Worm (Caenorhabditis elegans) whole organism, L2 larva: ENCODE results near the gene sid-2.

ENCODE experiments used
- C34F6.9 ChIP-seq: fragments of 150-350 bp; optimal IDR thresholded peaks from 2 replicates; lab custom pipeline; 2014; ENCODE audit warnings: missing biosample characterization, missing genetic modification characterization
- F13H6.1 ChIP-seq: sonication (generic microtip); optimal IDR thresholded peaks from 2 replicates; lab custom pipeline; 2016; ENCODE audit warnings: missing genetic modification characterization, missing compliant biosample characterization
- R02D3.7 ChIP-seq: fragments of 150-350 bp; optimal IDR thresholded peaks from 2 replicates; lab custom pipeline; 2014; ENCODE audit warnings: missing biosample characterization, missing genetic modification characterization
- Y55F3AM.14 ChIP-seq: fragments of 200-800 bp; sonication (Bioruptor generic); optimal IDR thresholded peaks from 2 replicates; lab custom pipeline; 2018; ENCODE audit warnings: mild to moderate bottlenecking, missing genetic modification characterization, missing compliant biosample characterization
- ZK546.5 ChIP-seq: sonication (generic microtip); optimal IDR thresholded peaks from 2 replicates; lab custom pipeline; 2017; ENCODE audit warnings: missing biosample characterization, missing genetic modification characterization
- alr-1 ChIP-seq: fragments of 150-350 bp; optimal IDR thresholded peaks from 2 replicates; lab custom pipeline; 2014; ENCODE audit warnings: missing biosample characterization, missing genetic modification characterization
- aly-2 ChIP-seq: fragments of 150-350 bp; optimal IDR thresholded peaks from 2 replicates; lab custom pipeline; 2014; ENCODE audit warnings: missing biosample characterization, missing genetic modification characterization
- blmp-1 ChIP-seq: sonication (generic microtip); optimal IDR thresholded peaks from 2 replicates; lab custom pipeline; 2017; ENCODE audit warnings: missing genetic modification characterization, mild to moderate bottlenecking, missing compliant biosample characterization, antibody characterized with exemption, moderate library complexity; ENCODE audit not compliant: insufficient read depth
- crh-2 ChIP-seq: sonication (generic microtip); optimal IDR thresholded peaks from 2 replicates; lab custom pipeline; 2017; ENCODE audit warnings: missing biosample characterization, missing genetic modification characterization
- dmd-4 ChIP-seq: sonication (generic microtip); optimal IDR thresholded peaks from 2 replicates; lab custom pipeline; 2017; ENCODE audit warnings: missing biosample characterization, missing genetic modification characterization
- egl-27 ChIP-seq: sonication (generic microtip); optimal IDR thresholded peaks from 3 replicates; lab custom pipeline; 2017; ENCODE audit warnings: missing biosample characterization, missing genetic modification reagents, missing genetic modification characterization
- elt-3 ChIP-seq: sonication (generic microtip); optimal IDR thresholded peaks from 2 replicates; lab custom pipeline; 2017; ENCODE audit warnings: missing biosample characterization, missing genetic modification characterization
- fos-1 ChIP-seq: fragments of 150-350 bp; optimal IDR thresholded peaks from 2 replicates; lab custom pipeline; 2014; ENCODE audit warnings: missing biosample characterization, missing genetic modification characterization
- gmeb-1 ChIP-seq: fragments of 150-350 bp; optimal IDR thresholded peaks from 2 replicates; lab custom pipeline; 2014; ENCODE audit warnings: missing biosample characterization, missing genetic modification characterization
- lin-11 ChIP-seq: fragments of 150-350 bp; sonication (generic microtip); optimal IDR thresholded peaks from 2 replicates; lab custom pipeline; 2014; ENCODE audit warnings: missing biosample characterization, missing genetic modification characterization, inconsistent platforms, mixed read lengths
- lin-13 ChIP-seq: fragments of 150-350 bp; optimal IDR thresholded peaks from 2 replicates; lab custom pipeline; 2014; ENCODE audit warnings: missing biosample characterization, missing genetic modification reagents, missing genetic modification characterization
- lin-39 ChIP-seq: fragments of 150-350 bp; optimal IDR thresholded peaks from 2 replicates; lab custom pipeline; 2014; ENCODE audit warnings: missing biosample characterization, missing genetic modification reagents, missing genetic modification characterization
- lsy-2 ChIP-seq, 2 experiments: fragments of 150-350 bp in 1 of 2; sonication (generic microtip) in 1 of 2; optimal IDR thresholded peaks; 2 replicates each; lab custom pipeline; 2014 to 2017; ENCODE audit warnings: missing biosample characterization in 2 of 2, missing genetic modification characterization in 2 of 2
- mab-5 ChIP-seq: fragments of 150-350 bp; optimal IDR thresholded peaks from 2 replicates; lab custom pipeline; 2014; ENCODE audit warnings: missing biosample characterization, missing genetic modification characterization
- mbf-1 ChIP-seq: sonication (generic microtip); optimal IDR thresholded peaks from 2 replicates; lab custom pipeline; 2017; ENCODE audit warnings: missing biosample characterization, missing genetic modification characterization
- mdl-1 ChIP-seq, 2 experiments: fragments of 150-350 bp in 1 of 2; sonication (generic microtip) in 1 of 2; optimal IDR thresholded peaks; 2 replicates each; lab custom pipeline; 2017; ENCODE audit warnings: missing biosample characterization in 2 of 2, missing genetic modification characterization in 2 of 2
- nhr-10 ChIP-seq: sonication (generic microtip); optimal IDR thresholded peaks from 2 replicates; lab custom pipeline; 2017; ENCODE audit warnings: missing biosample characterization, missing genetic modification characterization
- nhr-12 ChIP-seq: fragments of 150-350 bp; optimal IDR thresholded peaks from 2 replicates; lab custom pipeline; 2014; ENCODE audit warnings: missing biosample characterization, missing genetic modification characterization
- nhr-129 ChIP-seq: fragments of 150-350 bp; optimal IDR thresholded peaks from 2 replicates; lab custom pipeline; 2014; ENCODE audit warnings: missing biosample characterization, missing genetic modification characterization
- nhr-21 ChIP-seq: fragments of 150-350 bp; optimal IDR thresholded peaks from 2 replicates; lab custom pipeline; 2014; ENCODE audit warnings: missing biosample characterization, missing genetic modification characterization
- nhr-23 ChIP-seq: fragments of 150-350 bp; optimal IDR thresholded peaks from 2 replicates; lab custom pipeline; 2014; ENCODE audit warnings: missing biosample characterization, missing genetic modification reagents, missing genetic modification characterization
- nhr-237 ChIP-seq: fragments of 150-350 bp; optimal IDR thresholded peaks from 2 replicates; lab custom pipeline; 2014; ENCODE audit warnings: missing biosample characterization, missing genetic modification characterization
- nhr-25 ChIP-seq: fragments of 150-350 bp; sonication (generic microtip); optimal IDR thresholded peaks from 3 replicates; lab custom pipeline; 2014; ENCODE audit warnings: missing biosample characterization, missing genetic modification characterization
- nhr-77 ChIP-seq: fragments of 150-350 bp; optimal IDR thresholded peaks from 2 replicates; lab custom pipeline; 2014; ENCODE audit warnings: missing biosample characterization, missing genetic modification characterization
- peb-1 ChIP-seq: fragments of 150-350 bp; optimal IDR thresholded peaks from 2 replicates; lab custom pipeline; 2014; ENCODE audit warnings: missing biosample characterization, missing genetic modification characterization
- skn-1 ChIP-seq: sonication (generic microtip); optimal IDR thresholded peaks from 2 replicates; lab custom pipeline; 2017; ENCODE audit warnings: missing biosample characterization, missing genetic modification characterization
- sma-3 ChIP-seq: sonication (generic microtip); optimal IDR thresholded peaks from 2 replicates; lab custom pipeline; 2016; ENCODE audit warnings: missing genetic modification reagents, missing genetic modification characterization, missing compliant biosample characterization
- sma-9 ChIP-seq, 2 experiments: fragments of 150-350 bp in 1 of 2; sonication (generic microtip) in 1 of 2; optimal IDR thresholded peaks; 2 replicates each; lab custom pipeline; 2014 to 2016; ENCODE audit warnings: missing genetic modification characterization in 2 of 2, mild to moderate bottlenecking in 1 of 2, missing biosample characterization in 1 of 2, missing compliant biosample characterization in 1 of 2, missing genetic modification reagents in 1 of 2, moderate library complexity in 1 of 2
- snpc-4 ChIP-seq: fragments of 150-350 bp; optimal IDR thresholded peaks from 2 replicates; lab custom pipeline; 2014; ENCODE audit warnings: missing biosample characterization, missing genetic modification characterization
- unc-39 ChIP-seq: fragments of 150-350 bp; optimal IDR thresholded peaks from 2 replicates; lab custom pipeline; 2014; ENCODE audit warnings: missing biosample characterization, missing genetic modification characterization
- unc-55 ChIP-seq: fragments of 150-350 bp; sonication (generic microtip); optimal IDR thresholded peaks from 3 replicates; lab custom pipeline; 2014; ENCODE audit warnings: missing biosample characterization, missing genetic modification reagents, missing genetic modification characterization
- zag-1 ChIP-seq: fragments of 150-350 bp; optimal IDR thresholded peaks from 2 replicates; lab custom pipeline; 2014; ENCODE audit warnings: missing biosample characterization, missing genetic modification characterization
- ztf-1 ChIP-seq: fragments of 200-800 bp; sonication (Bioruptor generic); conservative IDR thresholded peaks from 2 replicates; pipeline ENCODE4 v1.3.6; 2022; ENCODE audit warnings: missing genetic modification characterization, missing compliant biosample characterization
- ztf-11 ChIP-seq: sonication (generic microtip); optimal IDR thresholded peaks from 2 replicates; lab custom pipeline; 2017; ENCODE audit warnings: missing biosample characterization, missing genetic modification characterization

sid-2 gene

ce11 chrIII:13695588-13695987, 16.3 kb downstream of the sid-2 start:
- TF ChIP-seq blmp-1 (tag; lab: Kevin White, UChicago) = peak; percentile 91
- no peak for TF ChIP-seq nhr-23 (tag; lab: Kevin White, UChicago)
- TF ChIP-seq sma-3 = no peak

ce11 chrIII:13697822-13698221, 18.6 kb downstream of the sid-2 start:
- TF ChIP-seq unc-55 (GFP tag; lab: Kevin White, UChicago) (peak; percentile 35), C34F6.9 (tag; lab: Kevin White, UChicago) (peak; percentile 13), aly-2 (tag; lab: Kevin White, UChicago) (no peak), nhr-77 (no peak), mdl-1 (tag; optimal IDR thresholded peaks at IDR 0.05; lab: Kevin White, UChicago) (peak in 1 of 2 experiments; percentile 30), F13H6.1 (tag; lab: Kevin White, UChicago) (peak; percentile 74), fos-1 (tag; lab: Kevin White, UChicago) (no peak), lin-13 (no peak)
- TF ChIP-seq, all 48 proteins: peak for 4

- no peak for TF ChIP-seq lsy-2 (tag; optimal IDR thresholded peaks at IDR 0.05; lab: Kevin White, UChicago)
- TF ChIP-seq F13H6.1 (tag; lab: Kevin White, UChicago) = peak; percentile 4
- no peak for TF ChIP-seq ztf-11
Observed at ce11 chrIII:13701691-13702090, 22.4 kb downstream of the sid-2 start, which contains the start of gene lit-1. Gene lit-1, plus strand, starts transcription at chrIII:13701991.

DNA sequence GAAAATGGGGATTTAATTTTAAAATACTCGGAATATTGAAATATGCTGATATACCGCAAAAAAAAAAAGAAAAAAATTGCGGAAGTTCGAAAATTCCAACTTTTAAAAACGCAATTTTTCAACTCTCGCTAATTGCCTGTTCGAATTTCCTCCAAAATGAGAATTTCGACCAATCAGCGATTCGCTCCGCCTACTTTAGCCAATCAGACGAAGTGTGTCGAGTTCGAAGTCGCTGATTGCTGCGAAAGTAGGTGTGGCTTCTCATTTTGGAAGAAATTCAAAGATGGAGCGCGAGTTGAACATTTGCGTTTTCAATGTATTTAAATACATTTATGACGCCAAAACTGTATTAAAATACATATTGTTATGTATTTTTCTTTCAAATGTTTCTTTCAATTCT, 29.2 kb downstream of the sid-2 start:
- TF ChIP-seq nhr-237 (tag; lab: Kevin White, UChicago) = no peak
- TF ChIP-seq nhr-77 = no peak
- no peak for TF ChIP-seq zag-1
- TF ChIP-seq elt-3 (tag; lab: Kevin White, UChicago) = no peak
- no peak for TF ChIP-seq unc-39 (tag; lab: Kevin White, UChicago)
- TF ChIP-seq skn-1 (tag; lab: Kevin White, UChicago) = no peak
- no peak for TF ChIP-seq dmd-4
- TF ChIP-seq lin-39 (tag; lab: Kevin White, UChicago) = no peak
- no peak for TF ChIP-seq lin-11
- no peak for TF ChIP-seq fos-1 (tag; lab: Kevin White, UChicago)
- no peak for TF ChIP-seq ztf-1 (GFP tag; lab: Robert Waterston, UW)
- no peak for TF ChIP-seq Y55F3AM.14 (GFP tag; lab: Kevin White, UChicago)
- no peak for TF ChIP-seq R02D3.7
- no peak for TF ChIP-seq lin-13
- no peak for TF ChIP-seq peb-1 (tag; lab: Kevin White, UChicago)
- no peak for TF ChIP-seq nhr-21 (tag; lab: Kevin White, UChicago)
- TF ChIP-seq nhr-25 (tag; lab: Kevin White, UChicago) = no peak

- TF ChIP-seq sma-3 = peak; percentile 4
- no peak for TF ChIP-seq elt-3 (tag; lab: Kevin White, UChicago)
- no peak for TF ChIP-seq dmd-4
- no peak for TF ChIP-seq nhr-77
- peak; percentile 4 for TF ChIP-seq nhr-25 (tag; lab: Kevin White, UChicago)
- TF ChIP-seq nhr-129 (tag; lab: Kevin White, UChicago) = peak; percentile 30
- TF ChIP-seq mbf-1 (tag; lab: Kevin White, UChicago) = no peak
- no peak for TF ChIP-seq crh-2 (tag; lab: Kevin White, UChicago)
- peak; percentile 85 for TF ChIP-seq blmp-1 (tag; lab: Kevin White, UChicago)
- no peak for TF ChIP-seq gmeb-1 (tag; lab: Kevin White, UChicago)
Observed at ce11 chrIII:13709122-13709521, 29.9 kb downstream of the sid-2 start.

- TF ChIP-seq nhr-129 (tag; lab: Kevin White, UChicago) (no peak), nhr-77 (no peak), elt-3 (tag; lab: Kevin White, UChicago) (no peak), ztf-11 (no peak), snpc-4 (tag; lab: Kevin White, UChicago) (no peak), skn-1 (tag; lab: Kevin White, UChicago) (no peak), gmeb-1 (tag; lab: Kevin White, UChicago) (no peak), F13H6.1 (tag; lab: Kevin White, UChicago) (peak; percentile 11), crh-2 (tag; lab: Kevin White, UChicago) (no peak), nhr-25 (tag; lab: Kevin White, UChicago) (peak; percentile 29), nhr-10 (tag; lab: Kevin White, UChicago) (no peak), Y55F3AM.14 (GFP tag; lab: Kevin White, UChicago) (no peak), alr-1 (no peak), nhr-12 (tag; lab: Kevin White, UChicago) (no peak), mab-5 (no peak), lin-11 (no peak), lin-39 (tag; lab: Kevin White, UChicago) (no peak), mbf-1 (tag; lab: Kevin White, UChicago) (no peak), egl-27 (tag; lab: Kevin White, UChicago) (no peak), sma-9 (GFP tag; optimal IDR thresholded peaks at IDR 0.05; lab: Kevin White, UChicago) (peak; percentile 25), sma-9 (tag; optimal IDR thresholded peaks at IDR 0.05; lab: Kevin White, UChicago) (no peak), ZK546.5 (tag; lab: Kevin White, UChicago) (no peak), zag-1 (no peak)
Observed at ce11 chrIII:13710666-13711065, 31.4 kb downstream of the sid-2 start.
